Worm (Caenorhabditis elegans) whole organism, L3 larva: ENCODE results near the gene srt-11.

Experiments
- ama-1 ChIP-seq: fragments of 150-350 bp; optimal IDR thresholded peaks from 2 replicates; lab custom pipeline; 2018
- elt-1 ChIP-seq: fragments of 150-350 bp; optimal IDR thresholded peaks from 2 replicates; lab custom pipeline; 2014; ENCODE audit warnings: missing biosample characterization, missing genetic modification characterization
- fos-1 ChIP-seq: fragments of 150-350 bp; optimal IDR thresholded peaks from 2 replicates; lab custom pipeline; 2014; ENCODE audit warnings: missing biosample characterization, missing genetic modification characterization
- nhr-237 ChIP-seq: fragments of 150-350 bp; optimal IDR thresholded peaks from 2 replicates; lab custom pipeline; 2014; ENCODE audit warnings: missing biosample characterization, missing genetic modification characterization
- snpc-4 ChIP-seq: fragments of 150-350 bp; optimal IDR thresholded peaks from 2 replicates; lab custom pipeline; 2014; ENCODE audit warnings: missing biosample characterization, missing genetic modification characterization
- ztf-11 ChIP-seq: fragments of 150-350 bp; optimal IDR thresholded peaks from 2 replicates; lab custom pipeline; 2014; ENCODE audit warnings: missing biosample characterization, missing genetic modification characterization

DNA sequence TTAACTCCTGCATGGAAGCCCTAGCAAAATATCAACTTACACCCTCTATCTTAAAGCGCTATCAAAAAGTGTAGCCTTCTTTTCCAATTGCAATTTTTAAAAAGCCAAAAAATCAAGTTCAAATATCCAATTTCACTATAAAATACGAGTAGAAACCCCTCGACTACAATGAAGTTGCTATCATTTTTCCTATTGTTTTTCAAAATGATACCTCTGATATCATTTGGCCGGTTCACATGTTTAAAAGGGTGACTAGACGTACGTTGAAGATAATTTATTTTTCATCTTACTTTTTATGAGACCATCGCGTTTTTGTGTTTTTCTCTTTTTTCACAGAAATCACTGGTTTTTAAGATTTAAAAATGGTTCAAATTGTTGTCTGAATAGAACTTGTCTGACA is 45.7 kb downstream of the srt-11 start, which contains the start of gene R05H10.1:
- TF ChIP-seq ztf-11 (tag; lab: Kevin White, UChicago) (no peak), elt-1 (tag; lab: Kevin White, UChicago) (no peak), fos-1 (tag; lab: Kevin White, UChicago) (no peak), ama-1 (lab: Kevin White, UChicago) (no peak), snpc-4 (tag; lab: Kevin White, UChicago) (no peak), nhr-237 (tag; lab: Kevin White, UChicago) (no peak)
